Fruit fly (Drosophila melanogaster): Measurements from ENCODE around the gene GluClalpha.

- no peak for TF ChIP-seq pad (GFP tag; optimal IDR thresholded peaks at IDR 0.05)
- TF ChIP-seq CG7045 (GFP tag; optimal IDR thresholded peaks at IDR 0.05), result no peak
- peak; percentile 28 for TF ChIP-seq CG12768 (GFP tag; optimal IDR thresholded peaks at IDR 0.05)
- no peak for TF ChIP-seq bab1 (GFP tag; optimal IDR thresholded peaks at IDR 0.05)
- no peak for TF ChIP-seq toe (GFP tag; optimal IDR thresholded peaks at IDR 0.05)
- peak; percentile 4 for TF ChIP-seq kay (GFP tag; ENCODE audit: borderline replicate concordance)
- peak; percentile 36 for TF ChIP-seq cic (GFP tag; optimal IDR thresholded peaks at IDR 0.05)
- no peak for TF ChIP-seq Mnt (GFP tag; optimal IDR thresholded peaks at IDR 0.05)
Measured at dm6 chr3R:19780946-19781345, 50.4 kb downstream of the GluClalpha start, which contains the start of gene Acsx3.

Measured in whole organism, adult.